Fruit fly (Drosophila melanogaster) whole organism: Measurements from ENCODE around the gene rush.

Experiments used
- CG8478 ChIP-seq: fragments of >200 bp; optimal IDR thresholded peaks from 2 replicates; lab custom pipeline; 2018; ENCODE audit warnings: inconsistent platforms
- Dll ChIP-seq: fragments of >200 bp; optimal IDR thresholded peaks from 2 replicates; lab custom pipeline; 2017
- EcR ChIP-seq, 2 experiments: fragments of >200 bp; optimal IDR thresholded peaks; 2 replicates each; lab custom pipeline; 2017; ENCODE audit warnings: missing biosample characterization in 2 of 2, missing genetic modification characterization in 2 of 2, missing genetic modification reagents in 2 of 2
- pan ChIP-seq: fragments of >200 bp; optimal IDR thresholded peaks from 2 replicates; lab custom pipeline; 2017
- psq ChIP-seq: fragments of >200 bp; optimal IDR thresholded peaks from 2 replicates; lab custom pipeline; 2017
- usp ChIP-seq: fragments of >200 bp; optimal IDR thresholded peaks from 2 replicates; lab custom pipeline; 2017; ENCODE audit warnings: missing biosample characterization, missing genetic modification characterization, mixed read lengths

DNA sequence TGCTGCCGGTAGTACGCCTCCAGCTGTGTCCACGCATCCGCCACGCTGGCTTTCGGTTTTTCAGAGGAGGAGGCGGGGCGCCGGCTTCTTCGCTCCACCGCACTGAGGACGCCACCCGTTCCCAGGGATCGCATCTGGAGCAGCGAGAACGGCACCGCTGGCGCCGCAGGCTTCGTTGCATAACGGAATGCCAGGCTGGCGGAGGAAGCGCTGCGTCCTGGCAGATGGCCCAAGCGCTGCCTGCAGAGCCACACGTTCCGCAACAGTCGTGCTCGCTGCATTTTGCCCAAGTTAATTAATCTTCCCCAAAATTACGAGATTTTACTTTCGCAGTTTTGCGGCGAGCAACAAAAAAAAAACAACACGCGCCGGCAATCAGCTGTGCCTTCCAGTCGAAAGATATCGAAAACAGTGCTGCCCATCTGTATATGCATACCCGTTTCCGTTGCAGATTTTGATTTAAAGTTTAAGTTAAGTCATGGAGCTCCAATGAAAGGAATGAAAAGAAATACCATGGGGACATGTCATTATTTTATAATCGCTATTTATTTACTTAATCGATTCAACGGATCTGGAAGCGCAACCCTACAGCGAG is 18.0 kb upstream of the rush start, which contains the start of gene Lrpprc2:
- TF ChIP-seq Dll (lab: Kevin White, UChicago) (no peak), pan (lab: Kevin White, UChicago) (no peak), usp (GFP tag; lab: Kevin White, UChicago) (no peak), EcR (GFP tag; optimal IDR thresholded peaks at IDR 0.05; lab: Kevin White, UChicago) (no peak), psq (lab: Kevin White, UChicago) (no peak), CG8478 (lab: Kevin White, UChicago) (no peak)
